Fruit fly (Drosophila melanogaster): ENCODE data around the gene CG44362.

dm6 chr3L:11348971-11349907 lies 48.1 kb upstream of the CG44362 start:
- peak; percentile 68 for TF ChIP-seq Pif1B (GFP tag; optimal IDR thresholded peaks at IDR 0.05)
- peak; percentile 77 for TF ChIP-seq rn (GFP tag; IDR thresholded peaks at IDR 0.05)
- peak; percentile 54 for TF ChIP-seq gl (tag; optimal IDR thresholded peaks at IDR 0.05)
